Worm (Caenorhabditis elegans): ENCODE data around the gene lir-3.

DNA sequence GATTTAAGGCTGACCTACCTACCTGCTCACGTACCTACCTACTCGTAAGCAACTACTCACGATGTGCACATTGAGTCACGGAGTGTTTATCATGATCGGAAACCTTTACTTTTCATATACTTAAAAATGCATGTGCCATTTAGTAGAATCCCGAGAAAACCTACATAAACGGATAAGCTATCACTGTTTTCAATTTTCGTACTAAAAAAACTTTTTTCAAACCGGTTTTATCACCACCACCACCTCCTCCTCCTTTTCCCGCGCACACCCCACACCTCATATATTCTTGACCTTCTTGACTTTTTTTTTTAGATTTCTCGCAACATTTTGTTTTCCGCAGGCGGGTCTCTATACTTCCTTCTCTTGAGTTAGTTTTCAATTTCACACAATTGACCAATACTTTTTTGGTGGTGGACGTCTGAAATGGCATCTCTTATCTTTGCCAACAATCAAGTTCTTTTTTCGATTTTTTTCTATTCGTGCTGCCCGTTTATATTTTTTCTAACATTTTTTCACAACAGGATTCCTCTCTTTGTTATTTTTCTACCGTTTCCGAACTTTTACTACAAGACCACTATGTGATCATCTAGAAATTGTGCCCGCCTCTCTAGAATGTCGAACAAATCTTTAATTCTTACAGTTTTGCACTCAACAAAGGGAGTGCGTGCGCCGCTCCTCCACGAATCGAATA lies 18.1 kb upstream of the lir-3 start, which contains the start of gene srap-1:
- TF ChIP-seq bed-3 (GFP tag; optimal IDR thresholded peaks at IDR 0.05) (no peak), sptf-1 (tag; optimal IDR thresholded peaks at IDR 0.05) (no peak), cnd-1 (tag; optimal IDR thresholded peaks at IDR 0.05) (no peak), lin-32 (GFP tag; optimal IDR thresholded peaks at IDR 0.05) (no peak), ces-1 (GFP tag; optimal IDR thresholded peaks at IDR 0.05) (no peak), elt-1 (tag; optimal IDR thresholded peaks at IDR 0.05; ENCODE audit: borderline replicate concordance, insufficient read depth) (no peak), unc-62 (GFP tag; optimal IDR thresholded peaks at IDR 0.05) (no peak), lin-13 (tag; optimal IDR thresholded peaks at IDR 0.05) (no peak), unc-39 (tag; optimal IDR thresholded peaks at IDR 0.05) (no peak), hlh-1 (tag; optimal IDR thresholded peaks at IDR 0.05) (no peak), nhr-237 (tag; optimal IDR thresholded peaks at IDR 0.05) (no peak)
